Fruit fly (Drosophila melanogaster): ENCODE data around the gene CG13722.

CG13722 gene

DNA sequence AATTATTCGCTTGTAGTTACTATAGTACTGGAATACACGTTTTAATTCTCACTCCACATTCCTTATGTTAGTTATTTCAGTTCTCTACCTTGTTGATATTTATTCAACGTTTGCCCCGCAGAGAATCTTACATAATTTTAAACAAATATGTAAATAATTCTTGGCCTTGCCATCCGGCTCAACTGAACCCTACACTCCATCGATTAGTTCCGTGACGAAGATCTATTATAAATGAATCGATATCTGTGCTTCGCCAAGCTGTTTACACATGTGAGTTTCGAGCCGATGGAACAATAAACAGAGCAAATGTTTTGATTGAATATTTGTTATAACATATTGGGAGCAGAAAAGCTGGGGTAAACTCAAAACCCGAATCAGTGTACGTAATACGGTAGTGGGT lies 31.0 kb upstream of the CG13722 start (continued):
- TF ChIP-seq CG15073 (GFP tag; optimal IDR thresholded peaks at IDR 0.05) (no peak), tio (GFP tag; optimal IDR thresholded peaks at IDR 0.05) (no peak), CG13424 (tag; optimal IDR thresholded peaks at IDR 0.05) (no peak), gem (tag; optimal IDR thresholded peaks at IDR 0.05) (peak; percentile 29), schlank (tag; optimal IDR thresholded peaks at IDR 0.05) (no peak), Trl (optimal IDR thresholded peaks at IDR 0.05) (no peak), Trl (GFP tag; optimal IDR thresholded peaks at IDR 0.05) (no peak), Dad (GFP tag; optimal IDR thresholded peaks at IDR 0.05) (no peak), CG10366 (GFP tag; IDR thresholded peaks at IDR 0.05) (no peak), sna (GFP tag; IDR thresholded peaks at IDR 0.05; ENCODE audit: partially characterized antibody) (no peak), nom (GFP tag; optimal IDR thresholded peaks at IDR 0.05) (no peak), CG16863 (GFP tag; optimal IDR thresholded peaks at IDR 0.05) (no peak), PHDP (tag; optimal IDR thresholded peaks at IDR 0.05) (peak; percentile 64), Gug (GFP tag; IDR thresholded peaks at IDR 0.05) (no peak), CG11085 (GFP tag; IDR thresholded peaks at IDR 0.05) (peak; percentile 48; the same call in 1 of the 2 replicates), Six4 (GFP tag; optimal IDR thresholded peaks at IDR 0.05) (no peak), CG3838 (GFP tag; optimal IDR thresholded peaks at IDR 0.05) (no peak), CG4328 (GFP tag; optimal IDR thresholded peaks at IDR 0.05) (peak; percentile 14), TFAM (GFP tag; optimal IDR thresholded peaks at IDR 0.05) (no peak), Mad (GFP tag; optimal IDR thresholded peaks at IDR 0.05) (no peak), ftz-f1 (GFP tag; optimal IDR thresholded peaks at IDR 0.05) (no peak), CG33557 (GFP tag; optimal IDR thresholded peaks at IDR 0.05) (no peak), amos (GFP tag; IDR thresholded peaks at IDR 0.05; ENCODE audit: partially characterized antibody) (no peak), CG7839 (tag; optimal IDR thresholded peaks at IDR 0.05) (no peak), Vsx1 (GFP tag; optimal IDR thresholded peaks at IDR 0.05) (peak; percentile 15), HLH54F (GFP tag; optimal IDR thresholded peaks at IDR 0.05) (no peak), shn (GFP tag; optimal IDR thresholded peaks at IDR 0.05) (no peak), Sox102F (GFP tag; optimal IDR thresholded peaks at IDR 0.05) (peak; percentile 2), MESR4 (GFP tag; optimal IDR thresholded peaks at IDR 0.05) (no peak), Eip74EF (GFP tag; optimal IDR thresholded peaks at IDR 0.05) (peak in 1 of 2 experiments; percentile 28), CG34224 (GFP tag; IDR thresholded peaks at IDR 0.05; ENCODE audit: partially characterized antibody) (no peak), jing (GFP tag; optimal IDR thresholded peaks at IDR 0.05) (no peak), CG18476 (GFP tag; optimal IDR thresholded peaks at IDR 0.05) (no peak), BEAF-32 (GFP tag; optimal IDR thresholded peaks at IDR 0.05) (no peak), CG43689 (GFP tag; IDR thresholded peaks at IDR 0.05) (no peak), Doc2 (GFP tag; IDR thresholded peaks at IDR 0.05) (no peak), Ada2b (GFP tag; IDR thresholded peaks at IDR 0.05) (0 out of 2 replicates have a peak, but pooled peaks have one; percentile 17), gcm (GFP tag; optimal IDR thresholded peaks at IDR 0.05) (no peak), CG17612 (GFP tag; IDR thresholded peaks at IDR 0.05) (no peak), tgo (GFP tag; IDR thresholded peaks at IDR 0.05) (peak; percentile 26; the same call in 1 of the 3 replicates), CG14710 (tag; optimal IDR thresholded peaks at IDR 0.05) (no peak), Hey (tag; optimal IDR thresholded peaks at IDR 0.05) (no peak), CG7745 (tag; optimal IDR thresholded peaks at IDR 0.05) (no peak), Hsf (GFP tag; optimal IDR thresholded peaks at IDR 0.05) (no peak), Dref (GFP tag; IDR thresholded peaks at IDR 0.05) (no peak), exex (tag; optimal IDR thresholded peaks at IDR 0.05) (no peak), jumu (GFP tag; optimal IDR thresholded peaks at IDR 0.05) (no peak), chif (GFP tag; optimal IDR thresholded peaks at IDR 0.05) (no peak), nerfin-2 (GFP tag; IDR thresholded peaks at IDR 0.05; ENCODE audit: partially characterized antibody) (no peak), Dfd (GFP tag; optimal IDR thresholded peaks at IDR 0.05) (no peak), Doc3 (GFP tag; IDR thresholded peaks at IDR 0.05; ENCODE audit: partially characterized antibody) (no peak)
